Worm (Caenorhabditis elegans): ENCODE measurements around the gene dph-7.
"Not testable (repeated sequence)": the region's sequence is repeated elsewhere in the genome, so short reads cannot be mapped to it uniquely, and the experiment has no call there.

The dph-7 gene

DNA sequence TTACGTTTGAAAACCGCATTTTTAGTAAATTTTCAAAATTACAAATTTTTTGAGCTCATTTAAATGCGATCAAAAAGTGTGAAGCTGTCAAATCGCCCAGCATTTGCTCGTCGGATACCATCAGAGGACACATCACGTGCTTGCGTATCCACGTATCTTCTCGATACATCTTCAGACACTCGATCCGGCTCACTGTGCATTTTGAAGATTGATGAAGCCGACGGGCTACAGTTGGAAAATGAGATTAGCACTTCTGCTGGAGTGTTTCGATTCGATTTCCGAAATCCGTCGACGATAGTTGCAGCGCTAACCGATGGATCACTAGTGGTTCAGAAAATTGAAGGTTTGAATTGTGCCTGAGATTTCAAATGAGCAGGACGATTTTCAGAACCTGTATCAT lies at the start of gene dph-7:
Gene dph-7 (plus strand): TSS at position 53 of the 400 bp plus-strand sequence.
- TF ChIP-seq unc-62 (GFP tag; optimal IDR thresholded peaks at IDR 0.05): no peak

DNA sequence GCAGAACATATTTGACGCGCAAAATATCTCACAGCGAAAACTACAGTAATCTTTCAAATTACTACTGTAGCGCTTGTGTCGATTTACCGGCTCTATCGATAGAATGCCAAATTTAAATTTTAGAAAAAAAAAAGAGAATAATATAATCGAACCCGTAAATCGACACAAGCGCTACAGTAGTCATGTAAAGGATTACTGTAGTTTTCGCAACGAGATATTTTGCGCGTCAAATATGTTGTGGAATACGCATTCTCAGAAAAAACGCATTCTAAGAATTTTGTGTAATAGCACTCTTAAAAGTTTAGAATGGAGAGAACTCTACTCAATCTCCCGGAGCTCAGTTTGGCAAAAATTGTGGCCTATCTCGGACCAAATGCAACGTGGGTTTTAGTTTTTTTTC lies 49.4 kb upstream of the dph-7 start, which contains the start of gene F56A8.5:
Gene F56A8.5 (plus strand): TSS at position 301 of the 400 bp plus-strand sequence.
- no peak for TF ChIP-seq unc-62 (GFP tag; optimal IDR thresholded peaks at IDR 0.05)

DNA sequence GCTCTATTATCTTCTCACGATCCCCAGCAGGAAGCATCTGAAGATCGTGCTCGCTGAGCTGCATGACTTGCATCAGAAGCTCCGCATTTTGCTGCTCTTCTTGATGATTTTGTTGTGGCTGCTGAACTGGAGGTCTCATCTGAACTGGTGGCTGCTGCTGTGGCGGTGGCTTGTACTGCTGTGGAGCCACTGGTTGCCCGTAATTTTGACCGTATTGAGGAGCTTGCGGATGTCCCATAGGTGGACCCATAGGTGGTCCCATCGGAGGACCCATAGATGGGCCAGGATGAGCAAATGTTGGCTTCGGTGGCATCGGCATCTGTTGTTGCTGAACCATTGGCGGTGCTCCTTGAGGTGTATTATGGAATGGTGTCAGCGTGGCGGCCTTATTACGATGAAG lies 47.9 kb upstream of the dph-7 start:
- TF ChIP-seq unc-62 (GFP tag; optimal IDR thresholded peaks at IDR 0.05): no peak

ce11 chrIII:13268856-13269255 lies 46.1 kb upstream of the dph-7 start, which contains the start of gene cpf-2:
cpf-2 (minus strand) TSS chrIII:13268883.
- TF ChIP-seq unc-62 (GFP tag; optimal IDR thresholded peaks at IDR 0.05): no peak

DNA sequence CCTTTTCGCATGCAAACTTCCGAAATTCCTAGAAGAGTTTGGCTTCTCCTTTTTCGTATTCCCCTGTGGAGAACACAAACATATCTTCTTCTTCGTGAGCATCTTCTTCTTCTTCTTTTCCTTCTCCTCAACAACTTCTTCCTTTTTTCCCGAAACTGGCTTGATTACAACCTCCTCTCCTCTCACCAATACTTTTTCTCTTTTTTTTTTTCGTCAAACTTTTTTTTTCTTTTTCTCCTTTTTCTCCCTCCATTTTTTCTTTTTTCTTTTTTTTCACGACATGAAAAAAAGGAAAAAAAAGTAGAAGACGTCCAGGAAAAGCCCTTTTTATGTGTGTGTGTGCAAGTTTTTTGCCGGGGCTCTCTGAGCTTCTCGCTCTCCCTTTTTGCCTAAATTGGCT lies 44.0 kb upstream of the dph-7 start:
- TF ChIP-seq unc-62 (GFP tag; optimal IDR thresholded peaks at IDR 0.05): no peak

- no peak for TF ChIP-seq unc-62 (GFP tag; optimal IDR thresholded peaks at IDR 0.05)
Measured at ce11 chrIII:13272227-13272626, 42.7 kb upstream of the dph-7 start.

DNA sequence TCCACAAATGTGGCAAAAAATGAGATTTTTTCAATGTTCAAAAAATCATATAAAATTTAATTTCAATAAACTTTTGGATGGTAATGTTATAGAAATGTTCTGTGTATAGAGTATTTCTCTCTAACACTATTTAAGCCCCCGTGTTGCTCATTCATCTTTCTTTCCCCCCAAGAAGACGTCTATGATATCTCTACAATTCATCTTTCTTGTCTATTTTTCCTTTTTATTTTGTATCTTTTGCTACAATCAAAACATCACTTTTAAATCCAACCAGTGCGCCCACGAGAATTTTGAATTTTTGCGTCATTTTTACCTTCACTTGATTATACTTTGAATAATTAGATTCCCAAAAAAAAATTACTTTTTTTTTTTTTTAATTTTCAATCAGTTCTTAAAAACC lies 42.1 kb upstream of the dph-7 start:
- TF ChIP-seq unc-62 (GFP tag; optimal IDR thresholded peaks at IDR 0.05): no peak

DNA sequence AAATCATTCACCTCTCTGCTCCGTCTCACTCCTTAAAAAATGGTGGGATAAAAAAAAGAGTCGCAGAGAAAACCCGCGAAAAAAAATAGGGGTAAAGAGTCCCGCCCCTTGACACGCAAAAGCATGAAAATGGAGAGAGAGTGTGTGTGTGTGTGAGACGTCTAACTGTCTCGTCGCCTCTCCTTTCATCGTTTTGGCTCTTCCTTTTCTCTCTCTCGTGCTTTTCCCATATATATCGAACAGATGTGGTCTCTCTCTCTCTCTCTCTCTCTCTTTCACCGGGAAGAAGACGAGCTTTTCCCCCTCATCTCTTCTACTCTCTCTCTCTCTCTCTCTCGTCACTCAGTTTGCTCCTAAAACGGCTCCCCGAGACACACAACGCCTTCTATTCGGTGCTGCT lies 39.1 kb upstream of the dph-7 start:
- TF ChIP-seq unc-62 (GFP tag; optimal IDR thresholded peaks at IDR 0.05): no peak

DNA sequence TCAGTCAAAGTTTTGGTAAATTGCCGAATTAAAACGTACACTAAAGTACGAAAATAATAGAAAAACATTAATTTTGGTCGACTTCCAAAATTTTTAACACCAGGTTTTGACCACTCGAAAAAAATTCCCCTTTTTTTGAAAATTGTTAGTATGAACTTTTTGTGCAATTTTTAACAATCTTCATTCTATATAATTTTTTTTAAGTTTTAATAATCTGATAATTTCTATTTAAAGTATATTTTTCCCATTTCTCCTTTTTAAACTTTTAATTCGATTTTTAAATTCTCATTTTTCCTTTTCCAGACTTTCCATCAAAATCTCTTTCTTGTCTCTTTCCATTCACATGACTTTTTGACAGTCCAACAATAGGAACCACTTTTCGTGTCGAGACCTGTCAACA lies 38.0 kb upstream of the dph-7 start, which contains the start of gene unc-64:
Gene unc-64 (plus strand): TSS at position 301 of the 400 bp plus-strand sequence.
- no peak for TF ChIP-seq unc-62 (GFP tag; optimal IDR thresholded peaks at IDR 0.05)

DNA sequence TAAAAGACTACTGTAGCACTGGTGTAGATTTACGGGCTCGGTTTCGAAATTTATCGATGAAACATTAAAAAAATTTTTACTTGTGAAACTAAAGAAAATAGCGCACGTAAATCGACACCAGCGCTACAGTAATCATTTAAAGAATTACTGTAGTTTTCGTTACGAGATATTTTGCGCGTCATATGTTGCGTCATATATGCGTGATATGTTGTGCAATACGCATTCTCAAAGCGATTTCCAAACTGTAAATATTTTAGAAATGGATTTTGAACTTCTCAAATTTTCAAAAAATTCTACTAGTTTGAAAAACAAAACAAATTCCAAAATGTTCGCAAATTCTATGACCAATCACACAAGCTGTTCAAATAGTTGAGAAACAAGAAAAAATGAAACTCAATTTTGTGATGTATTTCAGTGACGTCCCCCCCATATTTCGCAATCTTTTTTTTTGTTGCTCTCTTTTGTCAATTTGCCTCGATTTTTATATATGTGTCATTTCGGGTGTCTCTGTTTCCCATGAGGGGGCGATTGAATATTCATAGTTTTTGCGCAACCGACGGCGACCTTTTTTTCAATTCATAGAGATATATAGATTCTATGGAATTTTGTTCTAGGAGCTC lies 36.9 kb upstream of the dph-7 start:
- no peak for TF ChIP-seq unc-62 (GFP tag; optimal IDR thresholded peaks at IDR 0.05)

DNA sequence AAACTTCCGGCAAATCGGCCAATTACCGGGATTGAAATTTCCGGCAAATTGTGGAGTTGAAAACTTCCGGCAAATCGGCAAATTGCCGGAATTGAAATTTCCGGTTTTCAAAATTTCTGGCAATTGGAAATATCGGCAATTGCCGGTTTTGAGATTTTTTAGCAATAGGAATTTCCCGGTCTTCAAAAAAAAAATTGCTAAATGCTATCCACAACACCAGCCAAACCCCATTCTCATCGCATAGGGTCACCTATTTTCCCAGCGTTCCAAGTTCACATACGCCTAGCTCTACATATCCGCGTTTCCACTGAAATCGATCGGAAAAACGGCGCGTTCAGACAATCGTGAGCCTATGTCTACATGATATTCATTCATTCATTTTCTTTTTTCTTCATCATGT lies 29.5 kb upstream of the dph-7 start, which contains the start of gene F56A8.8:
Gene F56A8.8 (plus strand): TSS at position 301 of the 400 bp plus-strand sequence.
- TF ChIP-seq unc-62 (GFP tag; optimal IDR thresholded peaks at IDR 0.05): no peak

ce11 chrIII:13292971-13293514 lies 21.9 kb upstream of the dph-7 start, which contains the start of gene set-25:
set-25 (minus strand) TSS chrIII:13293090.
- not testable (repeated sequence) for TF ChIP-seq unc-62 (GFP tag; optimal IDR thresholded peaks at IDR 0.05)

- TF ChIP-seq unc-62 (GFP tag; optimal IDR thresholded peaks at IDR 0.05): not testable (repeated sequence)
Measured at ce11 chrIII:13296289-13296874, 18.5 kb upstream of the dph-7 start, which contains the start of gene npp-18. npp-18 (plus strand) TSS chrIII:13296853.

- TF ChIP-seq unc-62 (GFP tag; optimal IDR thresholded peaks at IDR 0.05): no peak
Measured at ce11 chrIII:13298722-13299431, 16.0 kb upstream of the dph-7 start, which contains the start of gene pgm-2. pgm-2 (plus strand) TSS chrIII:13299378.

DNA sequence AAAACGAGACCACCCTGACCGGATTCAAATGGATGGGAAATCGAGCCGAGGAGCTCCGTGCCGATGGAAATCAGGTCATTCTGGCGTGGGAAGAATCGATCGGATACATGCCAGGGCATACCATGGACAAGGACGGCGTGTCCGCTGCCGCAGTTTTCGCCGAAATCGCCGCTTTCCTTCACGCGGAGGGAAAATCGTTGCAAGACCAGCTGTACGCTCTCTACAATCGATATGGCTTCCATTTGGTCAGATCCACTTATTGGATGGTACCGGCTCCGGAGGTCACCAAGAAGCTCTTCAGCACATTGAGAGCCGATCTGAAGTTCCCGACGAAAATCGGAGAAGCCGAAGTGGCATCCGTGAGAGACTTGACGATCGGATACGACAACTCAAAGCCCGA lies 12.9 kb upstream of the dph-7 start:
- no peak for TF ChIP-seq unc-62 (GFP tag; optimal IDR thresholded peaks at IDR 0.05)

DNA sequence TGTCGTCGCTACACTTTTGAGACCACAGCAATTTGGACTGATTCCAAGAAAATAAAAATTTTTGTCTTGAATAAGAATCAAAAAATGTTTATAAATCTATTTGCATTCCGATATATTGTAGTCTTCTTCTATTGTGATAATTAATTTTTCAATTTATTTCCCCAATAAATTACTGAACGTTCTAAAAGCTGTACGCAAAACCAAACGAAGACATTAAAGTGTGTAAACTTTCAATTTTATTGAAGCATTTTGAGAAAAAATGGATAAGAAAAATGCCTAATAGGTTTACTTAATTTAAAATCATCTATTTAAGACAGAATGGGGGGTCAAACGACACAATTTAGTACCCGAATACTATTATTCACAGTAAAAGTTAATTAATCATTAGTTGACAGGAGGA lies 12.3 kb upstream of the dph-7 start:
- no peak for TF ChIP-seq unc-62 (GFP tag; optimal IDR thresholded peaks at IDR 0.05)

Data from whole organism, dauer.